Worm (Caenorhabditis elegans): Measurements from ENCODE around the gene frpr-18.

- TF ChIP-seq nhr-179 (tag; optimal IDR thresholded peaks at IDR 0.05) (no peak), snpc-4 (GFP tag; optimal IDR thresholded peaks at IDR 0.05) (no peak), snpc-4 (tag; optimal IDR thresholded peaks at IDR 0.05) (no peak), sea-2 (GFP tag; IDR thresholded peaks at IDR 0.05) (no peak), snpc-1.1 (tag; optimal IDR thresholded peaks at IDR 0.05; ENCODE audit: insufficient read depth) (no peak), D2030.7 (GFP tag; IDR thresholded peaks at IDR 0.05) (no peak), hlh-12 (tag; optimal IDR thresholded peaks at IDR 0.05) (no peak), mel-28 (tag; optimal IDR thresholded peaks at IDR 0.05; ENCODE audit: borderline replicate concordance) (no peak), bed-2 (GFP tag; IDR thresholded peaks at IDR 0.05) (no peak), tlf-1 (GFP tag; optimal IDR thresholded peaks at IDR 0.05) (no peak), zfh-2 (GFP tag; conservative IDR thresholded peaks at IDR 0.05) (no peak), ztf-28 (GFP tag; IDR thresholded peaks at IDR 0.05) (no peak)
Measured at ce11 chrV:6896700-6897099, 26.6 kb downstream of the frpr-18 start, which contains the start of gene K11C4.1.
